Worm (Caenorhabditis elegans) whole organism, L1 larva: ENCODE measurements around the gene Y38H6C.8.

ENCODE experiments used
- C04F5.9 ChIP-seq: sonication (generic microtip); optimal IDR thresholded peaks from 2 replicates; lab custom pipeline; 2016; ENCODE audit warnings: missing genetic modification characterization, missing compliant biosample characterization
- fkh-10 ChIP-seq: sonication (generic microtip); optimal IDR thresholded peaks from 2 replicates; lab custom pipeline; 2017; ENCODE audit warnings: missing biosample characterization, missing genetic modification reagents, missing genetic modification characterization
- fkh-4 ChIP-seq: sonication (generic microtip); optimal IDR thresholded peaks from 2 replicates; lab custom pipeline; 2016; ENCODE audit warnings: missing compliant biosample characterization, missing genetic modification characterization, borderline replicate concordance
- fos-1 ChIP-seq: fragments of 150-350 bp; optimal IDR thresholded peaks from 2 replicates; lab custom pipeline; 2014; ENCODE audit warnings: missing biosample characterization, missing genetic modification characterization
- nhr-11 ChIP-seq: fragments of 150-350 bp; optimal IDR thresholded peaks from 2 replicates; lab custom pipeline; 2014; ENCODE audit warnings: missing biosample characterization, missing genetic modification characterization
- nhr-12 ChIP-seq: sonication (generic microtip); optimal IDR thresholded peaks from 2 replicates; lab custom pipeline; 2017; ENCODE audit warnings: missing biosample characterization, missing genetic modification characterization
- rnt-1 ChIP-seq: sonication (generic microtip); optimal IDR thresholded peaks from 2 replicates; lab custom pipeline; 2016; ENCODE audit warnings: mild to moderate bottlenecking, missing genetic modification characterization, moderate library complexity, missing compliant biosample characterization
- snu-23 ChIP-seq: sonication (generic microtip); optimal IDR thresholded peaks from 2 replicates; lab custom pipeline; 2016; ENCODE audit warnings: missing genetic modification characterization, missing compliant biosample characterization
- sox-4 ChIP-seq: sonication (generic microtip); optimal IDR thresholded peaks from 2 replicates; lab custom pipeline; 2016; ENCODE audit warnings: missing genetic modification characterization, missing compliant biosample characterization

DNA sequence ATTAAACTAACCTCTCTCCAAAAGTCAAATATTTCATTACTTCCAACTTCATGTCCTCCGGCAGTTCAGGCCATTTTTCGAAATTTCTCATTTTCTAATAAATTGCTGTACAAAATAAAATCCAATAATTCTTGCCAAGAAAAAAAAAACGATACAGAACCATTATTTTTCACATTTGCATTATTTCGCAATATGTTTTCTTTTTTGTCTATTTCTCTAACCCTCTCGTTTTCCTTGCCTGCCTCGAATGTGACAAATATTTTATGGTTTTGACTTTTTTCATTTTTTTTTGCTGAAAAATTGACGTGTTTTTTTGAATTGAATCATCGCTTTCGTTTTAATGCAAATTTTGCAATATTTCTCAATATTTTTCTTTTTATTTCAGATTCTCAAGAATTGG lies 8.5 kb downstream of the Y38H6C.8 start, which contains the start of the genes Y38H6C.9 and fbxa-150:
- TF ChIP-seq sox-4 (tag; lab: Kevin White, UChicago) (no peak), snu-23 (GFP tag; lab: Kevin White, UChicago) (no peak), C04F5.9 (tag; lab: Kevin White, UChicago) (no peak), nhr-11 (tag; lab: Kevin White, UChicago) (no peak), fkh-10 (no peak), rnt-1 (tag; lab: Kevin White, UChicago) (no peak), nhr-12 (tag; lab: Kevin White, UChicago) (no peak), fos-1 (tag; lab: Kevin White, UChicago) (no peak), fkh-4 (tag; lab: Kevin White, UChicago) (no peak)
